Worm (Caenorhabditis elegans) whole organism, L2 larva: ENCODE data around the gene T27E4.7.

Experiments used
- ceh-16 ChIP-seq: fragments of 150-350 bp; optimal IDR thresholded peaks from 2 replicates; lab custom pipeline; 2014; ENCODE audit warnings: missing biosample characterization, missing genetic modification characterization
- ceh-82 ChIP-seq: fragments of 150-350 bp; optimal IDR thresholded peaks from 2 replicates; lab custom pipeline; 2014; ENCODE audit warnings: missing biosample characterization, missing genetic modification characterization
- lin-13 ChIP-seq: fragments of 150-350 bp; optimal IDR thresholded peaks from 2 replicates; lab custom pipeline; 2014; ENCODE audit warnings: missing biosample characterization, missing genetic modification reagents, missing genetic modification characterization
- skn-1 ChIP-seq: sonication (generic microtip); optimal IDR thresholded peaks from 2 replicates; lab custom pipeline; 2017; ENCODE audit warnings: missing biosample characterization, missing genetic modification characterization
- unc-39 ChIP-seq: fragments of 150-350 bp; optimal IDR thresholded peaks from 2 replicates; lab custom pipeline; 2014; ENCODE audit warnings: missing biosample characterization, missing genetic modification characterization

DNA sequence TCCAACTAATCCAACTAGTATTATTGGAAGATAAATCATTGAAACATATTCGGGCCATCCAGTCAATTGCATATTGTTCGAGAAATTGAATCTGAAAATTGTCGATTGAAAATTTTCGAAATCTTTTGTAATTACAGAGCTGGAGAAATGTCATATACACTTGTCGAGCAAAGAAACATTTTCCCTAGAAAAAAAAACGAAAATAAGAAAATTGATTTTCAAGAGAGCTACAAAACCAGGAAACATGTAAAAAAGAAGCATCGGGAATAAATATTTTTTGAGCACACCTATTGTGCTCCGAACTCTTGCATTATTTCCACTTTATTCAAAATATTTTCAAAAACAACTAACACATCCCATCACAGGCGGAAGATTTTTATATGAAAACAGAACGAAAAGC lies 24.9 kb upstream of the T27E4.7 start, which contains the start of gene frpr-6:
- no peak for TF ChIP-seq ceh-82 (tag; lab: Kevin White, UChicago)
- no peak for TF ChIP-seq unc-39
- no peak for TF ChIP-seq lin-13 (GFP tag; lab: Kevin White, UChicago)
- TF ChIP-seq ceh-16 (tag; lab: Kevin White, UChicago), result no peak
- TF ChIP-seq skn-1 (tag; lab: Kevin White, UChicago), result no peak
